Fruit fly (Drosophila melanogaster) whole organism, embryonic: ENCODE measurements around the gene Inx5.
A peak's percentile ranks its signal among the peaks of the same experiment; 100 is the strongest.

ENCODE experiments used
- Aef1 ChIP-seq: fragments of 200-800 bp; sonication (Bioruptor generic); IDR thresholded peaks from 3 replicates; pipeline ENCODE4 v1.3.6; 2022; ENCODE audit warnings: missing biosample characterization, missing genetic modification characterization
- Atf-2 ChIP-seq: fragments of 200-800 bp; sonication (Bioruptor generic); optimal IDR thresholded peaks from 2 replicates; lab custom pipeline; 2016; ENCODE audit warnings: missing biosample characterization, missing genetic modification characterization
- Bteb2 ChIP-seq: fragments of 200-800 bp; sonication (Bioruptor generic); optimal IDR thresholded peaks from 2 replicates; lab custom pipeline; 2016; ENCODE audit warnings: missing biosample characterization, missing genetic modification characterization
- CG10431 ChIP-seq: fragments of 200-800 bp; sonication (Bioruptor generic); optimal IDR thresholded peaks from 3 replicates; lab custom pipeline; 2018; ENCODE audit warnings: missing biosample characterization, mild to moderate bottlenecking, missing genetic modification characterization
- CG11085 ChIP-seq: fragments of 200-800 bp; sonication (Bioruptor generic); IDR thresholded peaks from 2 replicates; pipeline ENCODE4 v1.3.6; 2022; ENCODE audit warnings: missing biosample characterization, missing genetic modification characterization
- CG11398 ChIP-seq: fragments of 200-800 bp; sonication (Bioruptor generic); optimal IDR thresholded peaks from 2 replicates; lab custom pipeline; 2016; ENCODE audit warnings: missing biosample characterization, missing genetic modification characterization
- CG11723 ChIP-seq: fragments of 200-800 bp; sonication (Bioruptor generic); optimal IDR thresholded peaks from 2 replicates; lab custom pipeline; 2017; ENCODE audit warnings: missing biosample characterization, mild to moderate bottlenecking, missing genetic modification characterization
- CG12744 ChIP-seq: fragments of 200-800 bp; sonication (Bioruptor generic); optimal IDR thresholded peaks from 2 replicates; lab custom pipeline; 2016; ENCODE audit warnings: missing biosample characterization, missing genetic modification characterization
- CG14441 ChIP-seq: fragments of 200-800 bp; sonication (Bioruptor generic); IDR thresholded peaks from 2 replicates; pipeline ENCODE4 v1.3.6; 2022; ENCODE audit warnings: missing biosample characterization, missing genetic modification characterization
- CG15073 ChIP-seq: fragments of 200-800 bp; sonication (Bioruptor generic); optimal IDR thresholded peaks from 2 replicates; lab custom pipeline; 2016; ENCODE audit warnings: missing biosample characterization, missing genetic modification characterization
- CG17328 ChIP-seq: fragments of 200-800 bp; sonication (Bioruptor generic); IDR thresholded peaks from 2 replicates; pipeline ENCODE4 v1.3.6; 2022; ENCODE audit warnings: missing biosample characterization, missing genetic modification characterization
- CG17359 ChIP-seq: fragments of 200-800 bp; sonication (Bioruptor generic); optimal IDR thresholded peaks from 3 replicates; lab custom pipeline; 2018; ENCODE audit warnings: missing biosample characterization, mild to moderate bottlenecking, missing genetic modification characterization, moderate library complexity
- CG30020 ChIP-seq: fragments of 200-800 bp; optimal IDR thresholded peaks from 2 replicates; lab custom pipeline; 2019; ENCODE audit warnings: missing biosample characterization, mild to moderate bottlenecking, missing genetic modification characterization, moderate library complexity
- CG4328 ChIP-seq: fragments of 200-800 bp; sonication (Bioruptor generic); optimal IDR thresholded peaks from 3 replicates; lab custom pipeline; 2017; ENCODE audit warnings: missing biosample characterization, missing genetic modification reagents, missing genetic modification characterization
- CG4360 ChIP-seq: fragments of 200-800 bp; sonication (Bioruptor generic); IDR thresholded peaks from 2 replicates; pipeline ENCODE4 v1.3.6; 2022; ENCODE audit warnings: missing biosample characterization, missing genetic modification characterization
- CG4404 ChIP-seq: fragments of 200-800 bp; sonication (Bioruptor generic); IDR thresholded peaks from 2 replicates; pipeline ENCODE4 v1.3.6; 2022; ENCODE audit warnings: missing biosample characterization, missing genetic modification characterization
- CG6254 ChIP-seq: fragments of 200-800 bp; sonication (Bioruptor generic); optimal IDR thresholded peaks from 3 replicates; lab custom pipeline; 2017; ENCODE audit warnings: mild to moderate bottlenecking, missing biosample characterization, missing genetic modification reagents, missing genetic modification characterization
- CG9727 ChIP-seq: fragments of 200-800 bp; sonication (Bioruptor generic); optimal IDR thresholded peaks from 3 replicates; lab custom pipeline; 2017; ENCODE audit warnings: missing biosample characterization, mild to moderate bottlenecking, missing genetic modification characterization
- CG9817 ChIP-seq: fragments of 200-800 bp; sonication (Bioruptor generic); optimal IDR thresholded peaks from 2 replicates; lab custom pipeline; 2018; ENCODE audit warnings: missing biosample characterization, mild to moderate bottlenecking, missing genetic modification characterization, moderate library complexity
- CG9876 ChIP-seq: fragments of 200-800 bp; sonication (Bioruptor generic); optimal IDR thresholded peaks from 2 replicates; lab custom pipeline; 2016; ENCODE audit warnings: missing biosample characterization, missing genetic modification characterization
- Doc3 ChIP-seq: fragments of 200-800 bp; sonication (Bioruptor generic); IDR thresholded peaks from 3 replicates; pipeline ENCODE4 v1.3.6; 2022; ENCODE audit warnings: missing biosample characterization, missing genetic modification characterization; ENCODE audit not compliant: partially characterized antibody
- HLH3B ChIP-seq: fragments of 200-800 bp; sonication (Bioruptor generic); IDR thresholded peaks from 2 replicates; pipeline ENCODE4 v1.3.6; 2022; ENCODE audit warnings: missing biosample characterization, missing genetic modification characterization
- HLH54F ChIP-seq: fragments of 200-800 bp; sonication (Bioruptor generic); optimal IDR thresholded peaks from 3 replicates; lab custom pipeline; 2016; ENCODE audit warnings: missing biosample characterization, missing genetic modification characterization
- HmgZ ChIP-seq: fragments of 200-800 bp; sonication (Bioruptor generic); optimal IDR thresholded peaks from 2 replicates; lab custom pipeline; 2018; ENCODE audit warnings: missing biosample characterization, mild to moderate bottlenecking, missing genetic modification characterization
- Hmr ChIP-seq: fragments of 200-800 bp; sonication (Bioruptor generic); optimal IDR thresholded peaks from 3 replicates; lab custom pipeline; 2017; ENCODE audit warnings: mild to moderate bottlenecking, missing biosample characterization, missing genetic modification reagents, missing genetic modification characterization
- Hsf ChIP-seq: fragments of 200-800 bp; sonication (Bioruptor generic); optimal IDR thresholded peaks from 3 replicates; lab custom pipeline; 2016; ENCODE audit warnings: missing biosample characterization, missing genetic modification characterization
- Optix ChIP-seq: fragments of 200-800 bp; sonication (Bioruptor generic); IDR thresholded peaks from 3 replicates; pipeline ENCODE4 v1.3.6; 2022; ENCODE audit warnings: missing biosample characterization, missing genetic modification characterization
- Tbp ChIP-seq: fragments of >200 bp; optimal IDR thresholded peaks from 2 replicates; lab custom pipeline; 2018; ENCODE audit warnings: missing biosample characterization, missing genetic modification characterization
- cad ChIP-seq: fragments of >200 bp; optimal IDR thresholded peaks from 2 replicates; lab custom pipeline; 2017; ENCODE audit warnings: missing biosample characterization, missing genetic modification characterization
- caup ChIP-seq: fragments of 200-800 bp; sonication (Bioruptor generic); optimal IDR thresholded peaks from 3 replicates; lab custom pipeline; 2017; ENCODE audit warnings: missing biosample characterization, mild to moderate bottlenecking, missing genetic modification characterization, moderate library complexity; ENCODE audit not compliant: severe bottlenecking
- chif ChIP-seq, 2 experiments: fragments of 200-800 bp; sonication (Bioruptor generic); optimal IDR thresholded peaks; 3 replicates each; lab custom pipeline; 2016; ENCODE audit warnings: missing biosample characterization in 2 of 2, missing genetic modification characterization in 2 of 2
- crol ChIP-seq: fragments of 200-800 bp; sonication (Bioruptor generic); IDR thresholded peaks from 2 replicates; pipeline ENCODE4 v1.3.6; 2022; ENCODE audit warnings: missing biosample characterization, missing genetic modification characterization
- danr ChIP-seq: fragments of 200-800 bp; sonication (Bioruptor generic); IDR thresholded peaks from 2 replicates; pipeline ENCODE4 v1.3.6; 2022; ENCODE audit warnings: missing biosample characterization, missing genetic modification characterization
- dysf ChIP-seq: fragments of 200-800 bp; sonication (Bioruptor generic); IDR thresholded peaks from 3 replicates; pipeline ENCODE4 v1.3.6; 2022; ENCODE audit warnings: missing biosample characterization, missing genetic modification characterization
- esg ChIP-seq: fragments of 200-800 bp; sonication (Bioruptor generic); conservative IDR thresholded peaks from 2 replicates; pipeline ENCODE4 v1.3.6; 2022; ENCODE audit warnings: missing biosample characterization, missing genetic modification characterization
- eyg ChIP-seq: fragments of 200-800 bp; sonication (Bioruptor generic); optimal IDR thresholded peaks from 3 replicates; lab custom pipeline; 2016; ENCODE audit warnings: missing biosample characterization, missing genetic modification characterization
- gce ChIP-seq: fragments of 200-800 bp; sonication (Bioruptor generic); IDR thresholded peaks from 3 replicates; pipeline ENCODE4 v1.3.6; 2022; ENCODE audit warnings: missing biosample characterization, missing genetic modification characterization
- grau ChIP-seq: fragments of 200-800 bp; optimal IDR thresholded peaks from 3 replicates; lab custom pipeline; 2019; ENCODE audit warnings: missing biosample characterization, mild to moderate bottlenecking, missing genetic modification characterization, moderate library complexity
- lola ChIP-seq, 3 experiments: fragments of >200 bp in 2 of 3; fragments of 200-800 bp in 1 of 3; sonication (Bioruptor generic) in 1 of 3; optimal IDR thresholded peaks; 2 replicates each; lab custom pipeline; 2017 to 2019; ENCODE audit warnings: missing biosample characterization in 3 of 3, missing genetic modification characterization in 3 of 3, mild to moderate bottlenecking in 1 of 3, moderate library complexity in 1 of 3
- mam ChIP-seq: fragments of 200-800 bp; sonication (Bioruptor generic); optimal IDR thresholded peaks from 3 replicates; lab custom pipeline; 2016; ENCODE audit warnings: missing biosample characterization, missing genetic modification characterization
- nerfin-1 ChIP-seq: fragments of 200-800 bp; sonication (Bioruptor generic); optimal IDR thresholded peaks from 3 replicates; lab custom pipeline; 2019; ENCODE audit warnings: missing biosample characterization, mild to moderate bottlenecking, missing genetic modification characterization, moderate library complexity
- oc ChIP-seq: fragments of 200-800 bp; sonication (Bioruptor generic); optimal IDR thresholded peaks from 2 replicates; lab custom pipeline; 2018; ENCODE audit warnings: missing biosample characterization, mild to moderate bottlenecking, missing genetic modification characterization, moderate library complexity
- pan ChIP-seq, 4 experiments: fragments of >200 bp in 3 of 4; fragments of 200-800 bp in 1 of 4; sonication (Bioruptor generic) in 1 of 4; optimal IDR thresholded peaks in 3 of 4; IDR thresholded peaks in 1 of 4; 2 replicates each; pipeline versions ENCODE4 v1.3.6 to Lab custom; 2017 to 2022; ENCODE audit warnings: missing biosample characterization in 2 of 4, missing genetic modification characterization in 2 of 4, mixed read lengths in 1 of 4
- pzg ChIP-seq: fragments of 200-800 bp; sonication (Bioruptor generic); optimal IDR thresholded peaks from 3 replicates; lab custom pipeline; 2018; ENCODE audit warnings: missing biosample characterization, mild to moderate bottlenecking, missing genetic modification characterization, moderate library complexity
- seq ChIP-seq: fragments of 200-800 bp; sonication (Bioruptor generic); IDR thresholded peaks from 2 replicates; pipeline ENCODE4 v1.3.6; 2022; ENCODE audit warnings: missing biosample characterization, missing genetic modification characterization
- slou ChIP-seq: fragments of 200-800 bp; sonication (Bioruptor generic); optimal IDR thresholded peaks from 3 replicates; lab custom pipeline; 2016; ENCODE audit warnings: missing biosample characterization, missing genetic modification characterization
- sob ChIP-seq: fragments of 200-800 bp; sonication (Bioruptor generic); IDR thresholded peaks from 2 replicates; pipeline ENCODE4 v1.3.6; 2022; ENCODE audit warnings: missing biosample characterization, missing genetic modification characterization
- sug ChIP-seq: fragments of 200-800 bp; optimal IDR thresholded peaks from 2 replicates; lab custom pipeline; 2019; ENCODE audit warnings: missing biosample characterization, mild to moderate bottlenecking, missing genetic modification characterization, moderate library complexity
- tio ChIP-seq: fragments of 200-800 bp; sonication (Bioruptor generic); optimal IDR thresholded peaks from 2 replicates; lab custom pipeline; 2017; ENCODE audit warnings: missing biosample characterization, missing genetic modification characterization, inconsistent platforms
- tx ChIP-seq: fragments of 200-800 bp; sonication (Bioruptor generic); optimal IDR thresholded peaks from 2 replicates; lab custom pipeline; 2016; ENCODE audit warnings: missing biosample characterization, missing genetic modification characterization
- usp ChIP-seq: fragments of >200 bp; optimal IDR thresholded peaks from 2 replicates; lab custom pipeline; 2017; ENCODE audit warnings: missing biosample characterization, missing genetic modification characterization
- zf30C ChIP-seq: fragments of 200-800 bp; sonication (Bioruptor generic); optimal IDR thresholded peaks from 3 replicates; lab custom pipeline; 2018; ENCODE audit warnings: missing biosample characterization, mild to moderate bottlenecking, missing genetic modification characterization

The Inx5 gene

dm6 chrX:19193336-19193735 lies 22.7 kb upstream of the Inx5 start, which contains the start of the genes CG7914 and CG14194 (continued):
- TF ChIP-seq CG9727 = no peak
- no peak for TF ChIP-seq seq (GFP tag; lab: Robert Waterston, UW)
- no peak for TF ChIP-seq danr (GFP tag; lab: Robert Waterston, UW)
- no peak for TF ChIP-seq CG11085 (GFP tag; lab: Robert Waterston, UW)
- TF ChIP-seq zf30C (GFP tag; lab: Kevin White, UChicago) = no peak
- no peak for TF ChIP-seq cad (GFP tag; lab: Kevin White, UChicago)
- no peak for TF ChIP-seq Bteb2
- peak; percentile 45 for TF ChIP-seq HmgZ (tag; lab: Kevin White, UChicago)
- TF ChIP-seq dysf (GFP tag; lab: Robert Waterston, UW) = 0 out of 3 replicates have a peak, but pooled peaks have one; percentile 27
- TF ChIP-seq CG9876 (GFP tag; lab: Kevin White, UChicago) = no peak
- TF ChIP-seq Atf-2 (GFP tag; lab: Kevin White, UChicago) = no peak
- TF ChIP-seq crol (GFP tag; lab: Robert Waterston, UW) = no peak
- peak; percentile 17 for TF ChIP-seq CG30020 (tag; lab: Kevin White, UChicago)
- no peak for TF ChIP-seq Aef1 (GFP tag; lab: Robert Waterston, UW)
- no peak for TF ChIP-seq slou
- no peak for TF ChIP-seq CG12744 (GFP tag; lab: Kevin White, UChicago)
- no peak for TF ChIP-seq pan (optimal IDR thresholded peaks at IDR 0.05; lab: Kevin White, UChicago)
- TF ChIP-seq pan (GFP tag; optimal IDR thresholded peaks at IDR 0.05 in 1 of 2, IDR thresholded peaks at IDR 0.05 in 1 of 2) = no peak
- no peak for TF ChIP-seq CG4360 (GFP tag; lab: Robert Waterston, UW)
- no peak for TF ChIP-seq Optix (GFP tag; lab: Robert Waterston, UW)
- no peak for TF ChIP-seq CG17359 (tag; lab: Kevin White, UChicago)
- TF ChIP-seq nerfin-1 = no peak
- TF ChIP-seq Tbp (GFP tag; lab: Kevin White, UChicago) = no peak
- no peak for TF ChIP-seq CG10431
- TF ChIP-seq Hsf (GFP tag; lab: Kevin White, UChicago) = no peak
- no peak for TF ChIP-seq oc (tag; lab: Kevin White, UChicago)
- no peak for TF ChIP-seq CG9817 (tag; lab: Kevin White, UChicago)
- no peak for TF ChIP-seq CG4328 (GFP tag; lab: Kevin White, UChicago)
- TF ChIP-seq usp (GFP tag; lab: Kevin White, UChicago) = no peak
- TF ChIP-seq CG4404 = no peak
- no peak for TF ChIP-seq tx
- TF ChIP-seq pzg (GFP tag; lab: Kevin White, UChicago) = peak; percentile 69
- peak; percentile 63; the same call in 2 of the 3 replicates for TF ChIP-seq Doc3
- TF ChIP-seq lola (GFP tag; optimal IDR thresholded peaks at IDR 0.05; lab: Kevin White, UChicago) = no peak
- TF ChIP-seq HLH54F (GFP tag; lab: Kevin White, UChicago) = no peak
- peak; percentile 7 for TF ChIP-seq sug (tag; lab: Kevin White, UChicago)
- peak; percentile 14 for TF ChIP-seq grau (tag; lab: Kevin White, UChicago)
- no peak for TF ChIP-seq HLH3B (GFP tag; lab: Robert Waterston, UW)
- TF ChIP-seq CG14441 (GFP tag; lab: Robert Waterston, UW) = no peak
- TF ChIP-seq Hmr (GFP tag; lab: Kevin White, UChicago) = no peak
- no peak for TF ChIP-seq chif (GFP tag; optimal IDR thresholded peaks at IDR 0.05; lab: Kevin White, UChicago)
- TF ChIP-seq gce (GFP tag; lab: Robert Waterston, UW) = no peak
- no peak for TF ChIP-seq mam (GFP tag; lab: Kevin White, UChicago)
- TF ChIP-seq CG17328 (GFP tag; lab: Robert Waterston, UW) = no peak
- no peak for TF ChIP-seq CG11723 (GFP tag; lab: Kevin White, UChicago)
- no peak for TF ChIP-seq esg
- no peak for TF ChIP-seq caup (GFP tag; lab: Kevin White, UChicago)
- no peak for TF ChIP-seq CG6254 (GFP tag; lab: Kevin White, UChicago)
- TF ChIP-seq tio (GFP tag; lab: Kevin White, UChicago) = no peak
- TF ChIP-seq eyg (GFP tag; lab: Kevin White, UChicago) = no peak
- TF ChIP-seq CG15073 (GFP tag; lab: Kevin White, UChicago) = no peak
- TF ChIP-seq sob = 0 out of 2 replicates have a peak, but pooled peaks have one; percentile 32
- no peak for TF ChIP-seq CG11398 (GFP tag; lab: Kevin White, UChicago)
